Worm (Caenorhabditis elegans): Measurements from ENCODE around the gene F48G7.10.

DNA sequence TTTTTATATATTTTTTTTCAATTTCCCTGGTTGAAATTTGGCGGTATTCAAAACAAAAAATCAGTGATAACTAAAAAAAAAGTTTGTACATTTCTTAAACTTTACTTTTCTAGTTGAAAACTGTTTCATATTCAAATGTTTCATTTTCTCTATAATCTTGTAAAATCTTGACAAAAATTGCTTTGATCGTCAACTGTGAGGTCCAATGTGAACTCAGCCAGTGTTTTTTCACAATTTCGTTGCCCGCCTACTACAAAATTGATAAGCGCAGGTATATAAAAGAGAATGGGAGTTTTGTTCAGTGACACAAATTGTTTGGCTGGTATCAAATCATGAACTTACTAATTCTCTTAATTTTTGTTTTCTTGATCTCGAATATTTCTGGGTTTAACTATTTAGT, 12.1 kb upstream of the F48G7.10 start, which contains the start of gene ugt-42:
- TF ChIP-seq lir-3 (tag; optimal IDR thresholded peaks at IDR 0.05; ENCODE audit: poor library complexity) (no peak), zag-1 (tag; optimal IDR thresholded peaks at IDR 0.05) (no peak), nhr-77 (tag; optimal IDR thresholded peaks at IDR 0.05) (no peak)
